Fruit fly (Drosophila melanogaster): ENCODE measurements around the gene brwl.

- TF ChIP-seq CTCF (optimal IDR thresholded peaks at IDR 0.05) (no peak), CG8478 (optimal IDR thresholded peaks at IDR 0.05) (no peak)
Observed at dm6 chr2L:9591146-9591545, 22.5 kb downstream of the brwl start.
